Fruit fly (Drosophila melanogaster) whole organism, embryonic: ENCODE results near the gene Cyp4d21.

Experiments used
- CG11456 ChIP-seq: fragments of 200-800 bp; sonication (Bioruptor generic); IDR thresholded peaks from 3 replicates; pipeline ENCODE4 v1.3.6; 2022; ENCODE audit warnings: missing biosample characterization, missing genetic modification characterization
- CG11504 ChIP-seq: fragments of 200-800 bp; sonication (Bioruptor generic); optimal IDR thresholded peaks from 3 replicates; lab custom pipeline; 2019; ENCODE audit warnings: missing biosample characterization, mild to moderate bottlenecking, missing genetic modification characterization, moderate library complexity
- CG12155 ChIP-seq: fragments of 200-800 bp; sonication (Bioruptor generic); optimal IDR thresholded peaks from 3 replicates; lab custom pipeline; 2016; ENCODE audit warnings: missing biosample characterization, missing genetic modification characterization
- CG12659 ChIP-seq: fragments of 200-800 bp; sonication (Bioruptor generic); optimal IDR thresholded peaks from 3 replicates; lab custom pipeline; 2017; ENCODE audit warnings: mild to moderate bottlenecking, missing biosample characterization, missing genetic modification reagents, missing genetic modification characterization
- CG12769 ChIP-seq: fragments of 200-800 bp; sonication (Bioruptor generic); optimal IDR thresholded peaks from 2 replicates; lab custom pipeline; 2019; ENCODE audit warnings: missing biosample characterization, mild to moderate bottlenecking, missing genetic modification characterization, moderate library complexity
- CG14667 ChIP-seq: fragments of 200-800 bp; sonication (Bioruptor generic); IDR thresholded peaks from 2 replicates; pipeline ENCODE4 v1.3.6; 2022; ENCODE audit warnings: missing biosample characterization, missing genetic modification characterization
- CG15011 ChIP-seq: fragments of 200-800 bp; sonication (Bioruptor generic); optimal IDR thresholded peaks from 3 replicates; lab custom pipeline; 2018; ENCODE audit warnings: missing biosample characterization, mild to moderate bottlenecking, missing genetic modification characterization
- CG17361 ChIP-seq: fragments of 200-800 bp; sonication (Bioruptor generic); IDR thresholded peaks from 3 replicates; pipeline ENCODE4 v1.3.6; 2022; ENCODE audit warnings: missing biosample characterization, missing genetic modification characterization
- CG17802 ChIP-seq: fragments of 200-800 bp; sonication (Bioruptor generic); optimal IDR thresholded peaks from 2 replicates; lab custom pipeline; 2018; ENCODE audit warnings: missing biosample characterization, mild to moderate bottlenecking, missing genetic modification characterization, moderate library complexity
- CG1792 ChIP-seq: fragments of 200-800 bp; sonication (Bioruptor generic); optimal IDR thresholded peaks from 2 replicates; lab custom pipeline; 2016; ENCODE audit warnings: missing biosample characterization, missing genetic modification characterization
- CG3065 ChIP-seq: fragments of 200-800 bp; sonication (Bioruptor generic); optimal IDR thresholded peaks from 2 replicates; lab custom pipeline; 2016; ENCODE audit warnings: missing biosample characterization, missing genetic modification characterization
- CG31441 ChIP-seq: fragments of 200-800 bp; sonication (Bioruptor generic); IDR thresholded peaks from 2 replicates; pipeline ENCODE4 v1.3.6; 2022; ENCODE audit warnings: missing biosample characterization, missing genetic modification characterization
- CG3726 ChIP-seq: fragments of 200-800 bp; sonication (Bioruptor generic); IDR thresholded peaks from 3 replicates; pipeline ENCODE4, ENCODE4 v1.3.6; 2022; ENCODE audit warnings: missing biosample characterization, missing genetic modification characterization
- CG4328 ChIP-seq: fragments of 200-800 bp; sonication (Bioruptor generic); optimal IDR thresholded peaks from 3 replicates; lab custom pipeline; 2017; ENCODE audit warnings: missing biosample characterization, missing genetic modification reagents, missing genetic modification characterization
- CG4707 ChIP-seq: fragments of 200-800 bp; sonication (Bioruptor generic); optimal IDR thresholded peaks from 2 replicates; lab custom pipeline; 2018; ENCODE audit warnings: missing biosample characterization, mild to moderate bottlenecking, missing genetic modification characterization, moderate library complexity
- CG7786 ChIP-seq: fragments of 200-800 bp; sonication (Bioruptor generic); optimal IDR thresholded peaks from 2 replicates; lab custom pipeline; 2016; ENCODE audit warnings: missing biosample characterization, missing genetic modification characterization
- CG8478 ChIP-seq: fragments of >200 bp; optimal IDR thresholded peaks from 2 replicates; lab custom pipeline; 2018
- CTCF ChIP-seq: fragments of 200-800 bp; sonication (Bioruptor generic); optimal IDR thresholded peaks from 2 replicates; lab custom pipeline; 2017; ENCODE audit warnings: missing biosample characterization, mild to moderate bottlenecking, missing genetic modification characterization, moderate library complexity
- CkIIα-i1 ChIP-seq: fragments of 200-800 bp; sonication (Bioruptor generic); IDR thresholded peaks from 2 replicates; pipeline ENCODE4 v1.3.6; 2022; ENCODE audit warnings: missing biosample characterization, missing genetic modification characterization
- Ets97D ChIP-seq: fragments of 200-800 bp; sonication (Bioruptor generic); optimal IDR thresholded peaks from 3 replicates; lab custom pipeline; 2016; ENCODE audit warnings: missing biosample characterization, missing genetic modification characterization
- Fer2 ChIP-seq: fragments of 200-800 bp; sonication (Bioruptor generic); optimal IDR thresholded peaks from 2 replicates; lab custom pipeline; 2018; ENCODE audit warnings: missing biosample characterization, mild to moderate bottlenecking, missing genetic modification characterization, moderate library complexity
- HHEX ChIP-seq: fragments of 200-800 bp; sonication (Bioruptor generic); optimal IDR thresholded peaks from 3 replicates; lab custom pipeline; 2017; ENCODE audit warnings: missing biosample characterization, mild to moderate bottlenecking, missing genetic modification characterization, missing genetic modification reagents
- HmgZ ChIP-seq: fragments of 200-800 bp; sonication (Bioruptor generic); optimal IDR thresholded peaks from 2 replicates; lab custom pipeline; 2018; ENCODE audit warnings: missing biosample characterization, mild to moderate bottlenecking, missing genetic modification characterization
- Lim3 ChIP-seq: fragments of 200-800 bp; sonication (Bioruptor generic); IDR thresholded peaks from 2 replicates; pipeline ENCODE4 v1.3.6; 2022; ENCODE audit warnings: missing biosample characterization, missing genetic modification characterization
- MESR4 ChIP-seq: fragments of 200-800 bp; sonication (Bioruptor generic); optimal IDR thresholded peaks from 2 replicates; lab custom pipeline; 2018; ENCODE audit warnings: missing biosample characterization, mild to moderate bottlenecking, missing genetic modification characterization, moderate library complexity
- Mrtf ChIP-seq: fragments of 200-800 bp; sonication (Bioruptor generic); IDR thresholded peaks from 3 replicates; pipeline ENCODE4 v1.3.6; 2022; ENCODE audit warnings: missing biosample characterization, missing genetic modification characterization
- NC2α ChIP-seq: fragments of 200-800 bp; sonication (Bioruptor generic); optimal IDR thresholded peaks from 2 replicates; lab custom pipeline; 2016; ENCODE audit warnings: missing biosample characterization, missing genetic modification characterization
- Neu2 ChIP-seq: fragments of 200-800 bp; sonication (Bioruptor generic); optimal IDR thresholded peaks from 3 replicates; lab custom pipeline; 2016; ENCODE audit warnings: missing biosample characterization, missing genetic modification characterization, borderline replicate concordance
- ab ChIP-seq: fragments of 200-800 bp; sonication (Bioruptor generic); optimal IDR thresholded peaks from 2 replicates; lab custom pipeline; 2016; ENCODE audit warnings: missing biosample characterization, missing genetic modification characterization
- amos ChIP-seq: fragments of 200-800 bp; sonication (Bioruptor generic); IDR thresholded peaks from 2 replicates; pipeline ENCODE4 v1.3.6; 2022; ENCODE audit warnings: missing biosample characterization, missing genetic modification characterization; ENCODE audit not compliant: partially characterized antibody
- bcd ChIP-seq: fragments of 200-800 bp; sonication (Bioruptor generic); optimal IDR thresholded peaks from 2 replicates; lab custom pipeline; 2017; ENCODE audit warnings: missing biosample characterization, mild to moderate bottlenecking, missing genetic modification characterization
- caup ChIP-seq: fragments of 200-800 bp; sonication (Bioruptor generic); optimal IDR thresholded peaks from 3 replicates; lab custom pipeline; 2017; ENCODE audit warnings: missing biosample characterization, mild to moderate bottlenecking, missing genetic modification characterization, moderate library complexity; ENCODE audit not compliant: severe bottlenecking
- danr ChIP-seq: fragments of 200-800 bp; sonication (Bioruptor generic); IDR thresholded peaks from 2 replicates; pipeline ENCODE4 v1.3.6; 2022; ENCODE audit warnings: missing biosample characterization, missing genetic modification characterization
- dati ChIP-seq: fragments of 200-800 bp; sonication (Bioruptor generic); IDR thresholded peaks from 2 replicates; pipeline ENCODE4 v1.3.6; 2022; ENCODE audit warnings: missing biosample characterization, missing genetic modification characterization
- exex ChIP-seq: fragments of 200-800 bp; sonication (Bioruptor generic); optimal IDR thresholded peaks from 4 replicates; lab custom pipeline; 2018; ENCODE audit warnings: missing biosample characterization, mild to moderate bottlenecking, missing genetic modification characterization, moderate library complexity
- gce ChIP-seq: fragments of 200-800 bp; sonication (Bioruptor generic); IDR thresholded peaks from 3 replicates; pipeline ENCODE4 v1.3.6; 2022; ENCODE audit warnings: missing biosample characterization, missing genetic modification characterization
- grn ChIP-seq: fragments of 200-800 bp; sonication (Bioruptor generic); optimal IDR thresholded peaks from 3 replicates; lab custom pipeline; 2017; ENCODE audit warnings: missing biosample characterization, missing genetic modification characterization
- gt ChIP-seq: fragments of 200-800 bp; sonication (Bioruptor generic); IDR thresholded peaks from 2 replicates; pipeline ENCODE4 v1.3.6; 2022; ENCODE audit warnings: missing biosample characterization, missing genetic modification characterization
- h ChIP-seq: fragments of >200 bp; optimal IDR thresholded peaks from 2 replicates; lab custom pipeline; 2017
- hb ChIP-seq: fragments of 200-800 bp; sonication (Bioruptor generic); IDR thresholded peaks from 3 replicates; pipeline ENCODE4 v1.3.6; 2022; ENCODE audit warnings: missing biosample characterization, missing genetic modification characterization; ENCODE audit not compliant: partially characterized antibody
- hth ChIP-seq: fragments of >200 bp; optimal IDR thresholded peaks from 2 replicates; lab custom pipeline; 2017; ENCODE audit warnings: inconsistent platforms
- jigr1 ChIP-seq: fragments of 200-800 bp; sonication (Bioruptor generic); IDR thresholded peaks from 3 replicates; pipeline ENCODE4 v1.3.6; 2022; ENCODE audit warnings: missing biosample characterization, missing genetic modification characterization
- nmo ChIP-seq: fragments of 200-800 bp; sonication (Bioruptor generic); optimal IDR thresholded peaks from 2 replicates; lab custom pipeline; 2018; ENCODE audit warnings: missing biosample characterization, mild to moderate bottlenecking, missing genetic modification characterization, moderate library complexity
- org-1 ChIP-seq: fragments of 200-800 bp; sonication (Bioruptor generic); optimal IDR thresholded peaks from 2 replicates; lab custom pipeline; 2017; ENCODE audit warnings: missing biosample characterization, missing genetic modification characterization
- pb ChIP-seq: fragments of 200-800 bp; sonication (Bioruptor generic); optimal IDR thresholded peaks from 3 replicates; lab custom pipeline; 2016; ENCODE audit warnings: missing biosample characterization, missing genetic modification characterization
- pros ChIP-seq: fragments of 200-800 bp; sonication (Bioruptor generic); optimal IDR thresholded peaks from 3 replicates; lab custom pipeline; 2019; ENCODE audit warnings: missing biosample characterization, mild to moderate bottlenecking, missing genetic modification characterization, moderate library complexity
- pum ChIP-seq: fragments of 200-800 bp; sonication (Bioruptor generic); optimal IDR thresholded peaks from 2 replicates; lab custom pipeline; 2016; ENCODE audit warnings: missing biosample characterization, missing genetic modification characterization
- slbo ChIP-seq: fragments of 200-800 bp; sonication (Bioruptor generic); IDR thresholded peaks from 2 replicates; pipeline ENCODE4 v1.3.6; 2022; ENCODE audit warnings: missing biosample characterization, missing genetic modification characterization
- slou ChIP-seq: fragments of 200-800 bp; sonication (Bioruptor generic); optimal IDR thresholded peaks from 3 replicates; lab custom pipeline; 2016; ENCODE audit warnings: missing biosample characterization, missing genetic modification characterization
- tio ChIP-seq: fragments of 200-800 bp; sonication (Bioruptor generic); optimal IDR thresholded peaks from 2 replicates; lab custom pipeline; 2017; ENCODE audit warnings: missing biosample characterization, missing genetic modification characterization, inconsistent platforms
- trh ChIP-seq: fragments of 200-800 bp; sonication (Bioruptor generic); optimal IDR thresholded peaks from 2 replicates; lab custom pipeline; 2016; ENCODE audit warnings: missing biosample characterization, missing genetic modification characterization
- zen2 ChIP-seq: fragments of 200-800 bp; sonication (Bioruptor generic); IDR thresholded peaks from 3 replicates; pipeline ENCODE4 v1.3.6; 2022; ENCODE audit warnings: missing biosample characterization, missing genetic modification characterization; ENCODE audit not compliant: partially characterized antibody

Gene Cyp4d21

dm6 chr2L:7641606-7642190, 36.3 kb downstream of the Cyp4d21 start (continued):
- TF ChIP-seq Neu2 (GFP tag; lab: Kevin White, UChicago) (no peak), NC2α (GFP tag; lab: Kevin White, UChicago) (no peak), CG3726 (GFP tag; lab: Robert Waterston, UW) (peak; percentile 79; the same call in 2 of the 3 replicates), Mrtf (peak; percentile 88), CG7786 (GFP tag; lab: Kevin White, UChicago) (peak; percentile 72), CG17802 (tag; lab: Kevin White, UChicago) (no peak), slou (GFP tag; lab: Kevin White, UChicago) (no peak), tio (GFP tag; lab: Kevin White, UChicago) (peak; percentile 88), Fer2 (tag; lab: Kevin White, UChicago) (no peak), grn (GFP tag; lab: Kevin White, UChicago) (no peak), danr (GFP tag; lab: Robert Waterston, UW) (no peak), CG11504 (peak; percentile 72), gt (GFP tag; lab: Robert Waterston, UW) (no peak; the same call in 1 of the 2 replicates), hb (no peak), h (no peak), org-1 (GFP tag; lab: Kevin White, UChicago) (peak; percentile 23), zen2 (GFP tag; lab: Robert Waterston, UW) (no peak), CkIIα-i1 (GFP tag; lab: Robert Waterston, UW) (peak; percentile 62), Lim3 (GFP tag; lab: Robert Waterston, UW) (peak; percentile 59; the same call in 1 of the 2 replicates), gce (GFP tag; lab: Robert Waterston, UW) (peak; percentile 76), ab (GFP tag; lab: Kevin White, UChicago) (peak; percentile 88), slbo (GFP tag; lab: Robert Waterston, UW) (peak; percentile 94), CTCF (GFP tag; lab: Kevin White, UChicago) (peak; percentile 89), CG4328 (GFP tag; lab: Kevin White, UChicago) (no peak), CG8478 (no peak), HmgZ (tag; lab: Kevin White, UChicago) (peak; percentile 91), CG11456 (GFP tag; lab: Robert Waterston, UW) (peak; percentile 97), pros (no peak), HHEX (GFP tag; lab: Kevin White, UChicago) (peak; percentile 12), dati (GFP tag; lab: Robert Waterston, UW) (peak; percentile 74), exex (tag; lab: Kevin White, UChicago) (no peak), CG1792 (no peak), CG3065 (GFP tag; lab: Kevin White, UChicago) (peak; percentile 53), caup (GFP tag; lab: Kevin White, UChicago) (peak; percentile 26), Ets97D (GFP tag; lab: Kevin White, UChicago) (peak; percentile 97), CG12659 (peak; percentile 42), CG12155 (peak; percentile 51), CG12769 (tag; lab: Kevin White, UChicago) (no peak), trh (GFP tag; lab: Kevin White, UChicago) (no peak), pb (GFP tag; lab: Kevin White, UChicago) (no peak), pum (GFP tag; lab: Kevin White, UChicago) (peak; percentile 88), amos (GFP tag; lab: Robert Waterston, UW) (peak; percentile 45), bcd (GFP tag; lab: Kevin White, UChicago) (peak; percentile 35), CG4707 (GFP tag; lab: Kevin White, UChicago) (peak; percentile 81), CG31441 (no peak), CG17361 (0 out of 3 replicates have a peak, but pooled peaks have one; percentile 29), jigr1 (GFP tag; lab: Robert Waterston, UW) (peak; percentile 49; the same call in 1 of the 3 replicates), hth (no peak), CG14667 (GFP tag; lab: Robert Waterston, UW) (peak; percentile 83), MESR4 (GFP tag; lab: Kevin White, UChicago) (no peak), nmo (no peak), CG15011 (GFP tag; lab: Kevin White, UChicago) (no peak)
